Worm (Caenorhabditis elegans): ENCODE measurements around the gene C16B8.3.

DNA sequence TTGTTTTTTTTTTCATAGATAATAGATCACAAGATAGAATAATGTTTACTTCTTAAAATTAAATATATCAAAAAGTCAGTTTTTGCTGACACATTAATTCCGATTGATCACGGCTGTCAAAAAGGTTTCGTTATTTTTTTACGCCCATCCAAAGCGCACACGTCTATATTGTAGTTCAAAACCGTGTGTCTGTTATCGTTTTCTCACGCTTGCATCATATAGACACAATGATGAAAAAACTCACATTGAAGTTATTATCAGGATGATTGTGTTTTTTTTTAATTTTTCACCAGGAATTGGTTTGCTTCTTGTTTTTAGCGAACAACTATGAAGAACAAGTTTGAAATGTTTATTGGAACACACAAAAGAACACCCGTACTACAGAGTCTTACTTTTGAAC is 39.3 kb upstream of the C16B8.3 start:
- TF ChIP-seq fos-1 (tag; optimal IDR thresholded peaks at IDR 0.05) (peak; percentile 56), ztf-11 (tag; optimal IDR thresholded peaks at IDR 0.05) (no peak), mdl-1 (tag; optimal IDR thresholded peaks at IDR 0.05) (no peak), nfya-1 (tag; optimal IDR thresholded peaks at IDR 0.05; ENCODE audit: insufficient read depth) (no peak), unc-62 (GFP tag; optimal IDR thresholded peaks at IDR 0.05) (no peak), ZK546.5 (tag; optimal IDR thresholded peaks at IDR 0.05) (no peak), nhr-76 (tag; optimal IDR thresholded peaks at IDR 0.05) (no peak), snpc-4 (tag; optimal IDR thresholded peaks at IDR 0.05) (peak; percentile 30), skn-1 (tag; optimal IDR thresholded peaks at IDR 0.05) (peak; percentile 55), ceh-82 (tag; optimal IDR thresholded peaks at IDR 0.05) (no peak), nhr-23 (tag; optimal IDR thresholded peaks at IDR 0.05) (no peak), R02D3.7 (tag; optimal IDR thresholded peaks at IDR 0.05) (no peak)
